Fruit fly (Drosophila melanogaster) Kc167 (cell line): Measurements from ENCODE around the gene SNRPG.

ENCODE experiments used
- h ChIP-seq: fragments of >200 bp; optimal IDR thresholded peaks from 3 replicates; lab custom pipeline; 2018; ENCODE audit warnings: missing external identifiers
- insv ChIP-seq: fragments of >200 bp; optimal IDR thresholded peaks from 3 replicates; lab custom pipeline; 2018; ENCODE audit warnings: missing external identifiers
- psq ChIP-seq: fragments of >200 bp; optimal IDR thresholded peaks from 2 replicates; lab custom pipeline; 2017; ENCODE audit warnings: missing external identifiers

DNA sequence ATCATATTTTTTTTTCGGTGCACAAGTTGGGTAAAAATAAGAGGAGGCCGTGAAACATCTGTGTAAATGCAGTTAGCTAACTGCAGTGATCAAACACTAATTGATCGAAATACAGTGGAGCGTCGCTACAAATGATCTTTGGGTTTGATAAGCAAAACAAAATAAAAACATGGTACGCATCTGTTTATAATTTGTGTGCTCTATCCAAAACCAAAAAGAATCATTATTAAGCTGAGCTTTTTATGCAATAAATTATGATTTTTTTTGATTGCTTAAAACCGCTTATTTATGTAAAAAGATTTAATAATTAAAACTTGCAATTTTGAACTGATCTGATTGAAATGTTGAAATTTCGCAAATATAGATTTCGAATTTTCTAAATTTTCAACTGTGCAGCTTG, 30.0 kb upstream of the SNRPG start:
- TF ChIP-seq psq (lab: Kevin White, UChicago) (no peak), insv (no peak), h (lab: Kevin White, UChicago) (no peak)
